Fruit fly (Drosophila melanogaster): ENCODE measurements around the gene ssp3.

- TF ChIP-seq tj (GFP tag; optimal IDR thresholded peaks at IDR 0.05) (no peak), CG7045 (GFP tag; optimal IDR thresholded peaks at IDR 0.05) (no peak), toe (GFP tag; optimal IDR thresholded peaks at IDR 0.05) (no peak)
Observed at dm6 chr2L:18867815-18868214, 75.9 kb downstream of the ssp3 start.
